Worm (Caenorhabditis elegans) whole organism, young adult: Measurements from ENCODE around the gene spp-1.

Experiments
- B0019.2 ChIP-seq: fragments of 200-800 bp; sonication (Bioruptor generic); conservative IDR thresholded peaks from 2 replicates; pipeline ENCODE4 v1.3.6; 2022; ENCODE audit warnings: missing genetic modification reagents, missing genetic modification characterization, missing compliant biosample characterization
- F33H1.4 ChIP-seq: fragments of 200-800 bp; sonication (Bioruptor generic); IDR thresholded peaks from 2 replicates; pipeline ENCODE4 v1.3.6; 2022; ENCODE audit warnings: missing genetic modification reagents, missing genetic modification characterization, missing compliant biosample characterization
- F37B4.10 ChIP-seq: fragments of 200-800 bp; sonication (Bioruptor generic); IDR thresholded peaks from 2 replicates; pipeline ENCODE4 v1.3.6; 2022; ENCODE audit warnings: missing genetic modification characterization, missing compliant biosample characterization
- K12H6.12 ChIP-seq: fragments of 200-800 bp; sonication (Bioruptor generic); optimal IDR thresholded peaks from 2 replicates; lab custom pipeline; 2018; ENCODE audit warnings: mild to moderate bottlenecking, missing genetic modification characterization, missing compliant biosample characterization
- Y53F4B.3 ChIP-seq: fragments of 200-800 bp; sonication (Bioruptor generic); IDR thresholded peaks from 2 replicates; pipeline ENCODE4 v1.3.6; 2022; ENCODE audit warnings: missing genetic modification reagents, missing genetic modification characterization, missing compliant biosample characterization
- Y67H2A.10 ChIP-seq: fragments of 200-800 bp; sonication (Bioruptor generic); conservative IDR thresholded peaks from 2 replicates; pipeline ENCODE4 v1.3.6; 2022; ENCODE audit warnings: missing genetic modification reagents, missing genetic modification characterization, missing compliant biosample characterization
- bed-1 ChIP-seq: fragments of 200-800 bp; sonication (Bioruptor generic); IDR thresholded peaks from 2 replicates; pipeline ENCODE4 v1.3.6; 2022; ENCODE audit warnings: missing genetic modification reagents, missing genetic modification characterization, missing compliant biosample characterization
- ccch-3 ChIP-seq: fragments of 200-800 bp; sonication (Bioruptor generic); optimal IDR thresholded peaks from 2 replicates; lab custom pipeline; 2018; ENCODE audit warnings: mild to moderate bottlenecking, missing genetic modification characterization, missing compliant biosample characterization
- cebp-1 ChIP-seq, 2 experiments: fragments of 200-800 bp in 1 of 2; sonication (Bioruptor generic) in 1 of 2; sonication (generic microtip) in 1 of 2; IDR thresholded peaks in 1 of 2; optimal IDR thresholded peaks in 1 of 2; 2 replicates each; pipeline versions ENCODE4 v1.3.6 to Lab custom; 2017 to 2022; ENCODE audit warnings: missing compliant biosample characterization in 2 of 2, missing genetic modification characterization in 2 of 2, mild to moderate bottlenecking in 1 of 2, missing genetic modification reagents in 1 of 2, moderate library complexity in 1 of 2
- ceh-27 ChIP-seq: fragments of 200-800 bp; sonication (Bioruptor generic); optimal IDR thresholded peaks from 2 replicates; lab custom pipeline; 2018; ENCODE audit warnings: mild to moderate bottlenecking, missing genetic modification characterization, moderate library complexity, missing compliant biosample characterization
- die-1 ChIP-seq: sonication (generic microtip); optimal IDR thresholded peaks from 2 replicates; lab custom pipeline; 2016; ENCODE audit warnings: missing genotype, mild to moderate bottlenecking, missing genetic modification characterization, missing compliant biosample characterization
- egl-18 ChIP-seq: fragments of 200-800 bp; sonication (Bioruptor generic); IDR thresholded peaks from 2 replicates; pipeline ENCODE4 v1.3.6; 2022; ENCODE audit warnings: missing genetic modification reagents, missing genetic modification characterization, missing compliant biosample characterization
- hmg-1.2 ChIP-seq: fragments of 200-800 bp; sonication (Bioruptor generic); IDR thresholded peaks from 2 replicates; pipeline ENCODE4 v1.3.6; 2022; ENCODE audit warnings: missing genetic modification reagents, missing genetic modification characterization, missing compliant biosample characterization
- hmg-20 ChIP-seq: fragments of 200-800 bp; sonication (Bioruptor generic); IDR thresholded peaks from 2 replicates; pipeline ENCODE4 v1.3.6; 2022; ENCODE audit warnings: missing genetic modification reagents, missing genetic modification characterization, missing compliant biosample characterization
- hrde-1 ChIP-seq: sonication (generic microtip); optimal IDR thresholded peaks from 2 replicates; lab custom pipeline; 2016; ENCODE audit warnings: missing genetic modification characterization, mild to moderate bottlenecking, missing compliant biosample characterization, moderate library complexity, missing genotype, missing genetic modification reagents, borderline replicate concordance
- lin-35 ChIP-seq, 3 experiments: fragments of 150-350 bp in 2 of 3; sonication (generic microtip) in 1 of 3; optimal IDR thresholded peaks; 2 replicates each; lab custom pipeline; 2014 to 2018; ENCODE audit warnings: missing biosample characterization in 3 of 3, missing genetic modification characterization in 3 of 3, missing genetic modification reagents in 3 of 3
- lin-40 ChIP-seq: sonication (generic microtip); optimal IDR thresholded peaks from 2 replicates; lab custom pipeline; 2016; ENCODE audit warnings: missing genetic modification characterization, mild to moderate bottlenecking, missing compliant biosample characterization, missing genotype, missing genetic modification reagents
- mes-4 ChIP-seq: sonication (generic microtip); optimal IDR thresholded peaks from 2 replicates; lab custom pipeline; 2016; ENCODE audit warnings: missing genotype, missing genetic modification characterization, missing compliant biosample characterization
- nfya-2 ChIP-seq: fragments of 200-800 bp; sonication (Bioruptor generic); IDR thresholded peaks from 2 replicates; pipeline ENCODE4 v1.3.6; 2022; ENCODE audit warnings: missing genetic modification reagents, missing genetic modification characterization, missing compliant biosample characterization
- nhr-80 ChIP-seq: sonication (generic microtip); optimal IDR thresholded peaks from 2 replicates; lab custom pipeline; 2016; ENCODE audit warnings: missing genetic modification characterization, missing compliant biosample characterization
- pbrm-1 ChIP-seq: fragments of 200-800 bp; sonication (Bioruptor generic); IDR thresholded peaks from 2 replicates; pipeline ENCODE4 v1.3.6; 2022; ENCODE audit warnings: missing genetic modification reagents, missing genetic modification characterization, missing compliant biosample characterization
- sdz-38 ChIP-seq: sonication (generic microtip); optimal IDR thresholded peaks from 2 replicates; lab custom pipeline; 2016; ENCODE audit warnings: missing genotype, missing genetic modification characterization, missing compliant biosample characterization
- snpc-1.3 ChIP-seq: sonication (generic microtip); optimal IDR thresholded peaks from 2 replicates; lab custom pipeline; 2017; ENCODE audit warnings: missing genetic modification characterization, mild to moderate bottlenecking, missing compliant biosample characterization, antibody characterized with exemption, moderate library complexity, missing genotype, missing genetic modification reagents; ENCODE audit not compliant: insufficient read depth
- snpc-3.4 ChIP-seq: sonication (generic microtip); optimal IDR thresholded peaks from 2 replicates; lab custom pipeline; 2017; ENCODE audit warnings: missing genetic modification characterization, mild to moderate bottlenecking, missing compliant biosample characterization, antibody characterized with exemption, moderate library complexity, missing genotype, missing genetic modification reagents
- snpc-4 ChIP-seq, 5 experiments: fragments of 150-350 bp in 1 of 5; sonication (generic microtip) in 4 of 5; optimal IDR thresholded peaks; 2 replicates each; lab custom pipeline; 2014 to 2018; ENCODE audit warnings: missing genetic modification characterization in 5 of 5, missing biosample characterization in 3 of 5, antibody characterized with exemption in 2 of 5, mild to moderate bottlenecking in 2 of 5, missing compliant biosample characterization in 2 of 5, missing genotype in 2 of 5, moderate library complexity in 2 of 5, missing genetic modification reagents in 1 of 5
- zfh-2 ChIP-seq: fragments of 200-800 bp; sonication (Bioruptor generic); conservative IDR thresholded peaks from 2 replicates; pipeline ENCODE4 v1.3.6; 2022; ENCODE audit warnings: missing genetic modification reagents, missing genetic modification characterization, missing compliant biosample characterization
- ztf-18 ChIP-seq: sonication (generic microtip); optimal IDR thresholded peaks from 2 replicates; lab custom pipeline; 2016; ENCODE audit warnings: missing genotype, mild to moderate bottlenecking, missing genetic modification characterization, missing compliant biosample characterization
- ztf-3 ChIP-seq: fragments of 200-800 bp; sonication (Bioruptor generic); optimal IDR thresholded peaks from 2 replicates; lab custom pipeline; 2018; ENCODE audit warnings: mild to moderate bottlenecking, missing genetic modification characterization, missing compliant biosample characterization

The spp-1 gene

DNA sequence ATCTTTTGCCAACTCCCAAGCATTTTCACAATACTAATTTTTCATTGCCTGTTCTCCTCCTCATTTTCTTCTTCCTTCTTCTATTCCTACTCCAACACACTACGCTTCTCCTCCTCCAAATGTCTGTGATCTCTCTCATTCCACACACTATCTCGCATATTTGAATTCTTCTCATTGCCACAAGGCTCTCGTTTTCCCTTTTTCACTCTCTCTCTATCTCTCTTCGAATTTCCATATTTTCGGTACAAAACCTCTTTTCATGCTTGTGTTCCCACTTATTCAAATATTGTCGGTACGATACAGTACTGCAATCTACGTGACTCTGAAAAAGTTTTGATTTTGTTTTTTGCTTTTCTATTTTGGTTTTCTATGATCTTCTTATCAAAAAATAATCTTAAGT, 25.2 kb upstream of the spp-1 start:
- no peak for TF ChIP-seq die-1 (tag; lab: Kevin White, UChicago)
- no peak for TF ChIP-seq snpc-3.4 (tag; lab: Kevin White, UChicago)
- TF ChIP-seq hmg-1.2 = peak; percentile 58; the same call in 1 of the 2 replicates
- no peak for TF ChIP-seq B0019.2 (GFP tag; lab: Robert Waterston, UW)
- no peak for TF ChIP-seq sdz-38 (tag; lab: Kevin White, UChicago)
- TF ChIP-seq ccch-3 (GFP tag; lab: Kevin White, UChicago) = no peak
- no peak for TF ChIP-seq ztf-3 (GFP tag; lab: Kevin White, UChicago)
- TF ChIP-seq bed-1 (GFP tag; lab: Robert Waterston, UW) = no peak

DNA sequence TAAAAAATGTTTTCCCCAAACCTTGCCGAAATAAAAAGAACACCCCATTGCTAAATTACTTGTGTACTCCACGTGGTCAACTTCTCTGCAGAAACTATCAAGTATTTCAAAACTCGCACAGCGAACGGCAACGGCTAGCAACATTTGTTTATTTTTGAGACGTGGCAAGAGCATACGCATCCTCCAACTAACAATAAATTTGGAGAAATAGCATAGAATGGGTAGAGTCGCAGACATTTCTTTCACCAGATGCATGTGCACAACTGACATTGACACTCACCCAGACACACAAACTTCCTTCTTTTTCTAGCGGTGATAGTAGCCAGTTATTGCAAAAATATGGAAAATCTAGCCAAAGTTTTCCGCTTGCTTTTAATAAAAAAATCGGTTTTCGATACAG, 24.2 kb upstream of the spp-1 start:
- TF ChIP-seq cebp-1 (GFP tag; IDR thresholded peaks at IDR 0.05; lab: Robert Waterston, UW) (no peak), cebp-1 (tag; optimal IDR thresholded peaks at IDR 0.05; lab: Kevin White, UChicago) (peak; percentile 29), nhr-80 (tag; lab: Kevin White, UChicago) (no peak), hmg-1.2 (peak; percentile 80), hmg-20 (GFP tag; lab: Robert Waterston, UW) (no peak), pbrm-1 (no peak), snpc-1.3 (tag; lab: Kevin White, UChicago) (no peak)

DNA sequence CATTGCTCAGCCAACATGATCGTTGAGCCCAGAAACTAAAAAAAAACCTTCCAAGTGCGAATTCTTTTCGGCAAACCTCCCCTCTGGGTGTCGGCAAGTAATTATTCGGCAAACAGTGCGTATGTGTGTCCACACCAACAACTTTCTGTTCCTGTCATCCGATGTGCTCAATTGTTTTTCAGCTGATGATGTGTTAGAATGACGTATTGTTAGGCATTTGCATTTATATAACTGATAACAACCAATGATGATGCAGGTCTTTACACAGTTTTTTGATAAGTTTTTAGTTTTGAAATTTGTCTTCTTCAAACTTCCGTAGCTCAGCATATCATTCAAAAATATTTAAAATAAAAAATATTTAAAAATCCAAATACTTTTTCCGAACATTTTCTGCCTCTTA, 23.4 kb upstream of the spp-1 start:
- no peak for TF ChIP-seq F37B4.10 (GFP tag; lab: Robert Waterston, UW)
- peak; percentile 57 for TF ChIP-seq nhr-80 (tag; lab: Kevin White, UChicago)
- TF ChIP-seq, all 124 proteins: peak for 1

DNA sequence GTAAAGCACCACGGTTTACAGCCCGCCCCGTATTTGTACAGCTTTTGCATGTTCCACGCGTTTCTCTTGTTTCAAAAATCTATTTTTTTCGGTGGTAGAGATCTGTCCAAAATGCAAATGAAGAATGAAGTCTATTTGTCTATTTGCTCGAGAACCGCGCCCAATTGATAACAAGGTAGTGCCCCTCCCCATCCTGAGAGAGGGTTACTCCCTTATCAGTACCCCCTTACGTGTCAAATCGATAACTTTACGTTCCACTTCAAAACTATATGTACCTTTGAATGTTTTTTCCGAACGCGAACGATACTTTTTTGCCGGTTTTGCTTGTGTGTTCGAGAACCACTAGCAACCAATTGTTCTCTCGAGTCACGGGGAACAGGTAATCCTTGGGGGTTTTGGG, 20.6 kb upstream of the spp-1 start:
- no peak for TF ChIP-seq ztf-18 (tag; lab: Kevin White, UChicago)
- TF ChIP-seq nhr-80 (tag; lab: Kevin White, UChicago) = peak; percentile 67
- TF ChIP-seq, all 124 proteins: peak for 1

DNA sequence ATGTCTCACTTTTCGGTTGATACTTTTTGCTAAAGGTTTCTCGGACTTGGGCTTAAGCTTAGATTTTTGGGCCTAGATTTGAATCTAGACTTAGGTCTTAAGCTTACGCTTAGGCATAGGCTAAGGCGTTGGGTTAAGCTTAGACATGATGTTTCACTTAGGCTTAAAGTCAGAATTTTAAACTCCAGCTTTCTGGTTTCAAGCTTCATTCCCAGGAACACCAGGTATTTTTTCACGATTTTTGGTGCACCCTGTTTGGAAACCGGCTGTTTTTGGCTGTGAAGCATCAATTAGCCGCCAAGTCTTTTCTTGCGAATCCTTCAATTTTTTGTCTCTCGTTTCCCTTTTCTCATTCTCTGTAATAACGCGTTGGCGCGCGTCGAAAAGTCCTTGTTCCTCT, 18.4 kb upstream of the spp-1 start:
- TF ChIP-seq Y53F4B.3 (no peak), hmg-1.2 (no peak), F37B4.10 (GFP tag; lab: Robert Waterston, UW) (0 out of 2 replicates have a peak, but pooled peaks have one; percentile 41)

DNA sequence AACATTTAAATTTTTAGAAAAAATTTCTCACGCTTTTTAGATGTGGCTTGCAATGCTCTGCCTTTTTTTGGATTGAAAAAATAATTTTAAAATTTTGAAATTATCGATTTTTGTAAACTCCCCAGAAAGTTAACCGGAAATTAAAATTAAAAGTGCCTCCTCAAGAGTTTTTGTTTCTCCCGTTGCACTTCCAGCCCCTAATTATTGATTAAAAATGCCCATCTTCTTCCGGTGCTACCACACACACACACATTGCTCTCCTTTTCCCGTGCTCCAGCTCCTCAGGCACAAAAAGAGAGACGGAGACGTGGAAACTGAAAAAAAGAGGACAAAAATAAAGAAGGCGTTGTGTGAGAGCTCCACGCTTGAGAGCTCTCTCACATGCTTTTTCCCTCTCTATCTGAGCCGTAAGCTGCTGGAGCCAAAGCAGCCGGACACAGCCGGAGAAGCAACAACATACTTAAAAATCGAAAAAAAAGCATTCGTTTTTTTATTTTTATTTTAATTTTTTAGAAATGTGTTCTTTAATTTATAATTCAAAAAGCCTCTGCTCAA, 12.0 kb upstream of the spp-1 start:
- TF ChIP-seq K12H6.12 (tag; lab: Kevin White, UChicago) (peak; percentile 44), nfya-2 (GFP tag; lab: Robert Waterston, UW) (no peak), ceh-27 (GFP tag; lab: Kevin White, UChicago) (peak; percentile 4)

DNA sequence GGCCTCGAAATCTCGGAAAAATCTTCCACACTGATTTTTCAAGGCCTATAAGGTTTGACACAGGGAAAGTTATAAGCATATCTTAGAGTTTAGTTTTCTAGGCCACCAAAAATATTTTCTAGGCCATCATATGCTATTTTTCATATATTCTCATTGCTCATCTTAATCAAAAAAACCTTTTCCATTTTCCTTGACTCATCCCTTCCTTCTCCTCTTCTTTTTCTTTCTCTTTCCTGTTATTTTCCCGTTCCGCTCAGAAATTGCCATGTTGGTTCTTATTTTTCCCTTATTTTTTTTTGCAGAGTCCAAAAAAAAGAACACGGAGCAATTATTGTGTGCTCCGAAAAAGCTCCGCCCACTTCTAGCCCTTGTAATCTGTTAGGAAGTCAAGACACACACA, 9.2 kb upstream of the spp-1 start, which contains the start of gene tbc-8:
TSS of gene tbc-8 (plus strand) at position 301 of the 400 bp plus-strand sequence.
- TF ChIP-seq lin-35 (GFP tag; optimal IDR thresholded peaks at IDR 0.05; lab: Kevin White, UChicago) = no peak
- no peak for TF ChIP-seq hmg-1.2
- no peak for TF ChIP-seq K12H6.12 (tag; lab: Kevin White, UChicago)
- no peak for TF ChIP-seq Y67H2A.10

DNA sequence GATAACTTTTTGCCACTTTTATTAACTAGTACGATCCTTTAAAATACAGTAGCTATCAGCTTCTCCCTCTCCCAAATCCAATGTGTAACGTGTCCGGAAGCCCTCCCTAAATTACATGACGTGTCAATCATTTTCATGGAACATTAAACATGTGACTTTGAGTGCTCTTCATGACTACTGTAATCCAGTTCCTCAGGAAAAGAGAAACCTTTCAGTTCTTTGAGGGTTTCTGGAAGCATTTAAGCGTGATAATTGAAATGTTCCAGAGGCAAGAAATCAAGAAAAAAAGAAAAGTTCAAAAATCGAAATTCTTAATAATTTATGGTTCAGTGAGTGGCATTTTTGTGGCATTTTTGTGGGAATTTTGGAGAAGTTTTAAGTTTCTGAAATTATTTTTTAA, 7.5 kb upstream of the spp-1 start:
- TF ChIP-seq zfh-2 (GFP tag; lab: Robert Waterston, UW) = no peak
- TF ChIP-seq egl-18 (GFP tag; lab: Robert Waterston, UW) = no peak
- no peak for TF ChIP-seq lin-40 (tag; lab: Kevin White, UChicago)
- no peak for TF ChIP-seq snpc-4 (GFP tag; optimal IDR thresholded peaks at IDR 0.05; lab: Kevin White, UChicago)
- no peak for TF ChIP-seq snpc-4 (tag; optimal IDR thresholded peaks at IDR 0.05; lab: Kevin White, UChicago)
- TF ChIP-seq snpc-3.4 (tag; lab: Kevin White, UChicago) = no peak
- TF ChIP-seq mes-4 (tag; lab: Kevin White, UChicago) = no peak
- TF ChIP-seq hrde-1 (tag; lab: Kevin White, UChicago) = no peak
- TF ChIP-seq F33H1.4 = no peak
